Fruit fly (Drosophila melanogaster) whole organism, pupa: ENCODE measurements around the gene Sry-beta.

Source experiments
- CG10348 ChIP-seq: fragments of 200-800 bp; sonication (Bioruptor generic); IDR thresholded peaks from 2 replicates; pipeline ENCODE4 v1.3.6; 2022; ENCODE audit warnings: missing biosample characterization, missing genetic modification characterization
- CG12605 ChIP-seq: fragments of 200-800 bp; sonication (Bioruptor generic); IDR thresholded peaks from 2 replicates; pipeline ENCODE4 v1.3.6; 2022; ENCODE audit warnings: missing biosample characterization, missing genetic modification characterization
- CG13204 ChIP-seq: fragments of 200-800 bp; sonication (Bioruptor generic); optimal IDR thresholded peaks from 2 replicates; lab custom pipeline; 2018; ENCODE audit warnings: missing biosample characterization, mild to moderate bottlenecking, missing genetic modification characterization, moderate library complexity
- CG14655 ChIP-seq: fragments of 200-800 bp; sonication (Bioruptor generic); optimal IDR thresholded peaks from 3 replicates; lab custom pipeline; 2017; ENCODE audit warnings: mild to moderate bottlenecking, missing biosample characterization, missing genetic modification reagents, missing genetic modification characterization
- CG15710 ChIP-seq: fragments of 200-800 bp; sonication (Bioruptor generic); optimal IDR thresholded peaks from 2 replicates; lab custom pipeline; 2018; ENCODE audit warnings: missing biosample characterization, mild to moderate bottlenecking, missing genetic modification characterization, moderate library complexity
- CG17806 ChIP-seq: fragments of 200-800 bp; sonication (Bioruptor generic); optimal IDR thresholded peaks from 2 replicates; lab custom pipeline; 2018; ENCODE audit warnings: missing biosample characterization, mild to moderate bottlenecking, missing genetic modification characterization, moderate library complexity
- CG32121 ChIP-seq: fragments of 200-800 bp; sonication (Bioruptor generic); IDR thresholded peaks from 2 replicates; pipeline ENCODE4 v1.3.6; 2022; ENCODE audit warnings: missing biosample characterization, missing genetic modification characterization
- CG34367 ChIP-seq: fragments of 200-800 bp; sonication (Bioruptor generic); optimal IDR thresholded peaks from 2 replicates; lab custom pipeline; 2018; ENCODE audit warnings: missing biosample characterization, mild to moderate bottlenecking, missing genetic modification characterization
- CG4496 ChIP-seq: fragments of 200-800 bp; sonication (Bioruptor generic); IDR thresholded peaks from 3 replicates; pipeline ENCODE4 v1.3.6; 2022; ENCODE audit warnings: missing biosample characterization, missing genetic modification characterization
- CG8159 ChIP-seq: fragments of 200-800 bp; sonication (Bioruptor generic); optimal IDR thresholded peaks from 3 replicates; lab custom pipeline; 2018; ENCODE audit warnings: missing biosample characterization, mild to moderate bottlenecking, missing genetic modification characterization, moderate library complexity
- CG8301 ChIP-seq: fragments of 200-800 bp; sonication (Bioruptor generic); optimal IDR thresholded peaks from 2 replicates; lab custom pipeline; 2018; ENCODE audit warnings: missing biosample characterization, mild to moderate bottlenecking, missing genetic modification characterization
- CG9948 ChIP-seq: fragments of 200-800 bp; sonication (Bioruptor generic); optimal IDR thresholded peaks from 2 replicates; lab custom pipeline; 2018; ENCODE audit warnings: missing biosample characterization, mild to moderate bottlenecking, missing genetic modification characterization, moderate library complexity
- D1 ChIP-seq: fragments of 200-800 bp; sonication (Bioruptor generic); optimal IDR thresholded peaks from 2 replicates; lab custom pipeline; 2018; ENCODE audit warnings: missing biosample characterization, mild to moderate bottlenecking, missing genetic modification characterization, moderate library complexity
- EcR ChIP-seq: fragments of 200-800 bp; sonication (Bioruptor generic); optimal IDR thresholded peaks from 3 replicates; lab custom pipeline; 2019; ENCODE audit warnings: missing biosample characterization, missing genetic modification characterization, mild to moderate bottlenecking, moderate library complexity, missing genetic modification reagents
- Ets98B ChIP-seq: fragments of 200-800 bp; sonication (Bioruptor generic); IDR thresholded peaks from 2 replicates; pipeline ENCODE4 v1.3.6; 2022; ENCODE audit warnings: missing biosample characterization, missing genetic modification characterization
- Pif1A ChIP-seq: fragments of 200-800 bp; sonication (Bioruptor generic); optimal IDR thresholded peaks from 3 replicates; lab custom pipeline; 2016; ENCODE audit warnings: missing biosample characterization, missing genetic modification characterization
- Pif1B ChIP-seq: fragments of 200-800 bp; sonication (Bioruptor generic); optimal IDR thresholded peaks from 3 replicates; lab custom pipeline; 2016; ENCODE audit warnings: missing biosample characterization, missing genetic modification characterization
- Snoo ChIP-seq: fragments of 200-800 bp; sonication (Bioruptor generic); optimal IDR thresholded peaks from 3 replicates; lab custom pipeline; 2017; ENCODE audit warnings: missing biosample characterization, mild to moderate bottlenecking, missing genetic modification characterization, inconsistent platforms
- fd96Ca ChIP-seq: fragments of 200-800 bp; sonication (Bioruptor generic); IDR thresholded peaks from 3 replicates; pipeline ENCODE4 v1.3.6; 2022; ENCODE audit warnings: missing biosample characterization, missing genetic modification characterization
- gl ChIP-seq: fragments of 200-800 bp; sonication (Bioruptor generic); optimal IDR thresholded peaks from 2 replicates; lab custom pipeline; 2018; ENCODE audit warnings: missing biosample characterization, mild to moderate bottlenecking, missing genetic modification characterization
- rn ChIP-seq: fragments of 200-800 bp; sonication (Bioruptor generic); IDR thresholded peaks from 2 replicates; pipeline ENCODE4 v1.3.6; 2022; ENCODE audit warnings: missing biosample characterization, missing genetic modification characterization

The Sry-beta gene

DNA sequence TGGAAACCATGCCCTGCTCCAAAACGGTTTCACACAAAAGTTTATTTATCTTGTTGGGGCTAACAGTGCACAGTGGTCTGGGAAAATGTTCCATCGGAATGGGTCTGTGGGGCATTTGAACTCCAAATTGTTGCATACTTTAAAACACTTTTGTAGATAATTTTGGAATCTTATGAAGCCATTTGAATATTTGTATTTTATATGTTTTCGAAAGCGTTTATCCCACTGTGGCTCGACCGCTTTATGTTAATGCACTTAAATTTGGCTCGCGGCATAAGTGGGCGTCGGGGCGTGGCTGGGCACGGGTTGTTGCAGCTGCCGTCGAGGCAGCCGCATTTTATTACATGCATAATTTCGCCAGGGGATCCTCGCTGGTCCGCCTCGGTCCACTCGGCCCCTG, 32.3 kb downstream of the Sry-beta start:
- TF ChIP-seq Pif1B (GFP tag; lab: Kevin White, UChicago) (peak; percentile 34), CG14655 (GFP tag; lab: Kevin White, UChicago) (peak; percentile 11), CG32121 (0 out of 2 replicates have a peak, but pooled peaks have one; percentile 25), D1 (no peak), fd96Ca (GFP tag; lab: Robert Waterston, UW) (peak; percentile 49; the same call in 1 of the 3 replicates), CG9948 (tag; lab: Kevin White, UChicago) (no peak), Ets98B (GFP tag; lab: Robert Waterston, UW) (peak; percentile 44; the same call in 1 of the 2 replicates), CG4496 (GFP tag; lab: Robert Waterston, UW) (peak; percentile 72), CG12605 (GFP tag; lab: Robert Waterston, UW) (peak; percentile 44; the same call in 1 of the 2 replicates), CG8301 (tag; lab: Kevin White, UChicago) (peak; percentile 1)
- TF ChIP-seq, all 21 proteins: peak for 8

DNA sequence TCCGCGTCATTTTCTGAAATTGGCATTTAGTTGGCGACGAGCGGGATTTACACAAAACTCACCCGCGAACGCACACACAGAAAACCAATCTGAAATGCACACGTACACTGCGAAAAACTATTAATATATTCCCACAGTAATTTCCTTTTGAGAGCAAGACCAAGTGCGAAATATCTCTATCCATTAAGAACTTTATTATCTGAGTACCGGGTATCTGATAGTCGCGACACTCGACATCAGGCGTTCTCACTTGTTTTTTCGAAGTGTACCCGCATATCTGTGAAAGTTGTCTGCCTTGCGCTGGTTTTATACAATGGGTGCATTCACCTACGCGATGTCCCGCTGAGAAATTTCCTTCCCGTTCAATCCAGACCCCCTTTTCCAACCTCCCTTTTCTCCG, 36.6 kb downstream of the Sry-beta start:
- TF ChIP-seq CG32121 (no peak), EcR (GFP tag; lab: Kevin White, UChicago) (peak; percentile 53), fd96Ca (GFP tag; lab: Robert Waterston, UW) (peak; percentile 82), CG12605 (GFP tag; lab: Robert Waterston, UW) (no peak), CG4496 (GFP tag; lab: Robert Waterston, UW) (peak; percentile 63; the same call in 1 of the 3 replicates), rn (GFP tag; lab: Robert Waterston, UW) (no peak), CG8301 (tag; lab: Kevin White, UChicago) (peak; percentile 69), CG17806 (tag; lab: Kevin White, UChicago) (peak; percentile 51), Pif1A (peak; percentile 17), CG34367 (tag; lab: Kevin White, UChicago) (peak; percentile 53), Snoo (peak; percentile 56), CG14655 (GFP tag; lab: Kevin White, UChicago) (peak; percentile 72), Pif1B (GFP tag; lab: Kevin White, UChicago) (no peak), CG9948 (tag; lab: Kevin White, UChicago) (peak; percentile 56), CG15710 (peak; percentile 66), Ets98B (GFP tag; lab: Robert Waterston, UW) (peak; percentile 52), CG8159 (tag; lab: Kevin White, UChicago) (peak; percentile 57)
- TF ChIP-seq, all 21 proteins: peak for 13

DNA sequence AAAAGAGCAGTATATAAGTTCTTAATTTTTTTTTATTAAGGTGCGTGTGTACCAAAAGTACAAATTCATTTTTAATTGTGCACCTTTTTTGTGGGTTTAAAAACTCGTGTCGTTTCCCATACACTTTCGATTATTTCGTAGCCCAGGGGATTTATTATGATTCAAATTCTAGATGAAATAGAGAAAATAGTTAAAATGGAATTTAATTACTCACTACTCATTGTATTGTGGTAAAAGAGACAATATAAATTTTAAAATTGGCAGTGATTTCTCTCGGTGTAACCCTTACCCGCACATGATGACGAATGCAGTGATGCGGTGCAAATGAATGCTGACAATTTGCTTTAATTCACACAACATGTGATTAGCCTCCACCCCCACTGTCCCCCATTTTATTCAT, 43.7 kb downstream of the Sry-beta start:
- no peak for TF ChIP-seq Pif1B (GFP tag; lab: Kevin White, UChicago)
- peak; percentile 23 for TF ChIP-seq CG8159 (tag; lab: Kevin White, UChicago)
- TF ChIP-seq CG15710 = no peak
- TF ChIP-seq Pif1A = peak; percentile 13
- no peak for TF ChIP-seq rn (GFP tag; lab: Robert Waterston, UW)

DNA sequence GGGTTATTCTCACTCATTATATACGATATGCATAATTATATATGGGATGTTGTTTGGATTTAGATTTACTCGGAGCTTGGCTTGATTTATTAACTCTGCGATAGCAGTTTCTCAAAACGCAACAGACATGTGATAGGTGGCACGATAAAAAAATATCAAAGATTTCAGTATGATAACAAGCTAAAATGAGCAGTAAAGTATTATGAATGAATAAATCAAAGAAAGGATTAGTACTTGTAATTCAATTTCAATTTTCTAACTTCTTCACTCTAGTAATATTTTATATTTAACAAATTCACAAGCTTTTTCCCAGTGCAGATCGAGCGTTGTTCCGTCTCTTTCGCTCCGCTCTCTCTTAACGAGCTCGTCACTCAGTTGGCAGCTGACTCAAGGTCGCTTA, 44.6 kb downstream of the Sry-beta start:
- TF ChIP-seq Ets98B (GFP tag; lab: Robert Waterston, UW) (no peak), CG9948 (tag; lab: Kevin White, UChicago) (no peak), fd96Ca (GFP tag; lab: Robert Waterston, UW) (no peak), D1 (no peak), CG12605 (GFP tag; lab: Robert Waterston, UW) (no peak), CG15710 (no peak), EcR (GFP tag; lab: Kevin White, UChicago) (no peak), Snoo (no peak), rn (GFP tag; lab: Robert Waterston, UW) (no peak), CG13204 (GFP tag; lab: Kevin White, UChicago) (no peak), CG17806 (tag; lab: Kevin White, UChicago) (no peak)

DNA sequence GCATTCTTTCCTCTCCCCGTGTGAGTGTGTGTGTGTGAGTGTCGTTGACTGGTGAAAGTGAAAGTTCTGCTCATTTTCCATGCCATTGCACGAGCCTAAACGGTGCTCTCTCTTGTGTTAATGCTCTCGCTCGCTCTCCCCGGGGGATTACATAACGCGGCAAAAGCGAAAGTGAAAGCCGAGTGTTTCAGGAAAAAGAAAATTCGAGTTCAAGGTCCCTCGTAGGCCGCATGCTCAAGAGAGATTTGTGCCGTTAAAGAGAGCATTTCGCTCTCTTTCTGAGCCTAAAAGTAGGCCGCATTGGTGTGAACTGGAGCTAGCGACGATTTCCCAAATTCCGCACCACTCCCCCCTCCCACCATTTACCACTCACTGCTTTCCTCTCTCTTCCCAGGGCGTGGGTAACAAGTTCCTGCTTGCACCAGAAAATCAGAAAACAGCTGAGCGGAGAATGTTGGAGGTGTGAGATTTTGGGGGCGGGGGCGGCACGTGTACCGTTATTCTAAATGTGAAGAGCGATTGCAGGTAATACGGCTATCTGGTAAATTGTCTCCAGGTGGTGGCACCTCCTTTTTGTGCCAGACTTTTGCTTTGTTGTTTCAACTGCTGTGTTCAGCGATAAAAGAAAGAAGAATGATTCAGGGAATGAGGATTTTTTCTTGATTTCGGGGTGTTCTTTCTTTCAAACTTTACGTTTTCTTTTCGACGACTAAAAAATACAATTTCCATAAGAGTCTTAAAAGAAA, 50.9 kb downstream of the Sry-beta start:
- TF ChIP-seq CG32121 (no peak), EcR (GFP tag; lab: Kevin White, UChicago) (peak; percentile 83), CG17806 (tag; lab: Kevin White, UChicago) (no peak), Pif1A (peak; percentile 20), CG34367 (tag; lab: Kevin White, UChicago) (no peak), CG13204 (GFP tag; lab: Kevin White, UChicago) (no peak), CG10348 (GFP tag; lab: Robert Waterston, UW) (no peak), CG15710 (peak; percentile 17), CG9948 (tag; lab: Kevin White, UChicago) (no peak), CG12605 (GFP tag; lab: Robert Waterston, UW) (no peak), CG14655 (GFP tag; lab: Kevin White, UChicago) (peak; percentile 47), CG4496 (GFP tag; lab: Robert Waterston, UW) (0 out of 3 replicates have a peak, but pooled peaks have one; percentile 41), Snoo (no peak), CG8301 (tag; lab: Kevin White, UChicago) (peak; percentile 17), gl (tag; lab: Kevin White, UChicago) (peak; percentile 27), Ets98B (GFP tag; lab: Robert Waterston, UW) (no peak), fd96Ca (GFP tag; lab: Robert Waterston, UW) (peak; percentile 22; the same call in 1 of the 3 replicates), D1 (no peak), rn (GFP tag; lab: Robert Waterston, UW) (no peak), CG8159 (tag; lab: Kevin White, UChicago) (peak; percentile 30), Pif1B (GFP tag; lab: Kevin White, UChicago) (peak; percentile 5)
